Worm (Caenorhabditis elegans) whole organism, young adult: Measurements from ENCODE around the gene klp-17.

Source experiments
- C06A6.2 ChIP-seq: fragments of 200-800 bp; sonication (Bioruptor generic); conservative IDR thresholded peaks from 2 replicates; pipeline ENCODE4 v1.3.6; 2022; ENCODE audit warnings: missing genetic modification characterization, missing compliant biosample characterization
- C17E4.6 ChIP-seq: fragments of 200-800 bp; sonication (Bioruptor generic); IDR thresholded peaks from 2 replicates; pipeline ENCODE4 v1.3.6; 2022; ENCODE audit warnings: missing genetic modification reagents, missing genetic modification characterization, missing compliant biosample characterization
- F22D6.2 ChIP-seq: sonication (generic microtip); optimal IDR thresholded peaks from 2 replicates; lab custom pipeline; 2016; ENCODE audit warnings: mild to moderate bottlenecking, missing genetic modification characterization, missing compliant biosample characterization
- F49E8.2 ChIP-seq: sonication (generic microtip); optimal IDR thresholded peaks from 3 replicates; lab custom pipeline; 2017; ENCODE audit warnings: missing genetic modification characterization, mild to moderate bottlenecking, missing compliant biosample characterization, antibody characterized with exemption, moderate library complexity; ENCODE audit not compliant: insufficient read depth
- F52B5.7 ChIP-seq: sonication (generic microtip); optimal IDR thresholded peaks from 2 replicates; lab custom pipeline; 2016; ENCODE audit warnings: mild to moderate bottlenecking, missing genetic modification characterization, missing compliant biosample characterization
- F55B11.4 ChIP-seq: sonication (generic microtip); optimal IDR thresholded peaks from 2 replicates; lab custom pipeline; 2016; ENCODE audit warnings: missing compliant biosample characterization, missing genetic modification characterization, borderline replicate concordance; ENCODE audit not compliant: insufficient read depth
- K11D2.4 ChIP-seq: fragments of 200-800 bp; sonication (Bioruptor generic); IDR thresholded peaks from 2 replicates; pipeline ENCODE4 v1.3.6; 2022; ENCODE audit warnings: missing genetic modification reagents, missing genetic modification characterization, missing compliant biosample characterization
- T07F8.4 ChIP-seq: sonication (generic microtip); optimal IDR thresholded peaks from 2 replicates; lab custom pipeline; 2016; ENCODE audit warnings: mild to moderate bottlenecking, missing genetic modification characterization, moderate library complexity, missing compliant biosample characterization
- T26A5.8 ChIP-seq: sonication (generic microtip); optimal IDR thresholded peaks from 2 replicates; lab custom pipeline; 2016; ENCODE audit warnings: missing genetic modification characterization, missing compliant biosample characterization
- Y53G8AR.9 ChIP-seq: fragments of 200-800 bp; sonication (Bioruptor generic); conservative IDR thresholded peaks from 2 replicates; pipeline ENCODE4 v1.3.6; 2022; ENCODE audit warnings: missing genetic modification reagents, missing genetic modification characterization, missing compliant biosample characterization
- Y56A3A.18 ChIP-seq: fragments of 200-800 bp; sonication (Bioruptor generic); IDR thresholded peaks from 2 replicates; pipeline ENCODE4 v1.3.6; 2022; ENCODE audit warnings: missing genetic modification reagents, missing genetic modification characterization, missing compliant biosample characterization
- Y67H2A.10 ChIP-seq: fragments of 200-800 bp; sonication (Bioruptor generic); conservative IDR thresholded peaks from 2 replicates; pipeline ENCODE4 v1.3.6; 2022; ENCODE audit warnings: missing genetic modification reagents, missing genetic modification characterization, missing compliant biosample characterization
- Y79H2A.3 ChIP-seq: fragments of 200-800 bp; sonication (Bioruptor generic); conservative IDR thresholded peaks from 2 replicates; pipeline ENCODE4 v1.3.6; 2022; ENCODE audit warnings: missing genetic modification reagents, missing genetic modification characterization, missing compliant biosample characterization
- akir-1 ChIP-seq: fragments of 200-800 bp; sonication (Bioruptor generic); optimal IDR thresholded peaks from 2 replicates; lab custom pipeline; 2018; ENCODE audit warnings: mild to moderate bottlenecking, missing genetic modification characterization, moderate library complexity, missing compliant biosample characterization
- ama-1 ChIP-seq, 3 experiments: fragments of 150-350 bp in 1 of 3; sonication (generic microtip) in 2 of 3; optimal IDR thresholded peaks; 2 replicates each; lab custom pipeline; 2014 to 2018; ENCODE audit warnings: missing biosample characterization in 2 of 3, missing genetic modification characterization in 2 of 3, missing genetic modification reagents in 2 of 3
- aptf-2 ChIP-seq: fragments of 200-800 bp; sonication (Bioruptor generic); conservative IDR thresholded peaks from 2 replicates; pipeline ENCODE4 v1.3.6; 2022; ENCODE audit warnings: missing genetic modification reagents, missing genetic modification characterization, missing compliant biosample characterization
- aptf-3 ChIP-seq: fragments of 200-800 bp; sonication (Bioruptor generic); IDR thresholded peaks from 2 replicates; pipeline ENCODE4 v1.3.6; 2022; ENCODE audit warnings: missing genetic modification characterization, missing compliant biosample characterization
- atf-7 ChIP-seq: sonication (generic microtip); optimal IDR thresholded peaks from 2 replicates; lab custom pipeline; 2017; ENCODE audit warnings: mild to moderate bottlenecking, missing genetic modification characterization, missing compliant biosample characterization
- attf-3 ChIP-seq: fragments of 200-800 bp; sonication (Bioruptor generic); conservative IDR thresholded peaks from 2 replicates; pipeline ENCODE4 v1.3.6; 2022; ENCODE audit warnings: missing genetic modification reagents, missing genetic modification characterization, missing compliant biosample characterization
- bed-1 ChIP-seq: fragments of 200-800 bp; sonication (Bioruptor generic); IDR thresholded peaks from 2 replicates; pipeline ENCODE4 v1.3.6; 2022; ENCODE audit warnings: missing genetic modification reagents, missing genetic modification characterization, missing compliant biosample characterization
- bed-2 ChIP-seq: fragments of 200-800 bp; sonication (Bioruptor generic); IDR thresholded peaks from 2 replicates; pipeline ENCODE4 v1.3.6; 2022; ENCODE audit warnings: missing genetic modification reagents, missing genetic modification characterization, missing compliant biosample characterization
- ceh-100 ChIP-seq: fragments of 200-800 bp; sonication (Bioruptor generic); IDR thresholded peaks from 2 replicates; pipeline ENCODE4 v1.3.6; 2022; ENCODE audit warnings: missing genetic modification reagents, missing genetic modification characterization, missing compliant biosample characterization
- ceh-79 ChIP-seq: sonication (generic microtip); optimal IDR thresholded peaks from 2 replicates; lab custom pipeline; 2017; ENCODE audit warnings: mild to moderate bottlenecking, missing genetic modification characterization, missing compliant biosample characterization
- dox-1 ChIP-seq: fragments of 200-800 bp; sonication (Bioruptor generic); IDR thresholded peaks from 2 replicates; pipeline ENCODE4 v1.3.6; 2022; ENCODE audit warnings: missing genetic modification reagents, missing genetic modification characterization, missing compliant biosample characterization
- egrh-3 ChIP-seq: fragments of 200-800 bp; sonication (Bioruptor generic); IDR thresholded peaks from 2 replicates; pipeline ENCODE4 v1.3.6; 2022; ENCODE audit warnings: missing genetic modification reagents, missing genetic modification characterization, missing compliant biosample characterization
- ekl-4 ChIP-seq: fragments of 200-800 bp; sonication (Bioruptor generic); IDR thresholded peaks from 2 replicates; pipeline ENCODE4 v1.3.6; 2022; ENCODE audit warnings: missing genetic modification reagents, missing genetic modification characterization, missing compliant biosample characterization
- ets-4 ChIP-seq: fragments of 200-800 bp; sonication (Bioruptor generic); optimal IDR thresholded peaks from 2 replicates; lab custom pipeline; 2018; ENCODE audit warnings: mild to moderate bottlenecking, missing genetic modification characterization, missing compliant biosample characterization
- gei-17 ChIP-seq: fragments of 200-800 bp; sonication (Bioruptor generic); optimal IDR thresholded peaks from 2 replicates; lab custom pipeline; 2018; ENCODE audit warnings: mild to moderate bottlenecking, missing genetic modification characterization, missing compliant biosample characterization
- hsf-1 ChIP-seq: fragments of 200-800 bp; sonication (Bioruptor generic); IDR thresholded peaks from 2 replicates; pipeline ENCODE4 v1.3.6; 2022; ENCODE audit warnings: missing genetic modification reagents, missing genetic modification characterization, missing compliant biosample characterization
- let-526 ChIP-seq: fragments of 200-800 bp; sonication (Bioruptor generic); IDR thresholded peaks from 2 replicates; pipeline ENCODE4 v1.3.6; 2022; ENCODE audit warnings: missing genetic modification reagents, missing genetic modification characterization, missing compliant biosample characterization
- let-607 ChIP-seq, 2 experiments: fragments of 200-800 bp in 1 of 2; sonication (Bioruptor generic) in 1 of 2; sonication (generic microtip) in 1 of 2; optimal IDR thresholded peaks; 2 replicates each; lab custom pipeline; 2016 to 2018; ENCODE audit warnings: mild to moderate bottlenecking in 2 of 2, missing compliant biosample characterization in 2 of 2, missing genetic modification characterization in 2 of 2, moderate library complexity in 2 of 2, missing genotype in 1 of 2
- lin-35 ChIP-seq, 3 experiments: fragments of 150-350 bp in 2 of 3; sonication (generic microtip) in 1 of 3; optimal IDR thresholded peaks; 2 replicates each; lab custom pipeline; 2014 to 2018; ENCODE audit warnings: missing biosample characterization in 3 of 3, missing genetic modification characterization in 3 of 3, missing genetic modification reagents in 3 of 3
- lin-40 ChIP-seq: sonication (generic microtip); optimal IDR thresholded peaks from 2 replicates; lab custom pipeline; 2016; ENCODE audit warnings: missing genetic modification characterization, mild to moderate bottlenecking, missing compliant biosample characterization, missing genotype, missing genetic modification reagents
- lsy-27 ChIP-seq: sonication (generic microtip); optimal IDR thresholded peaks from 2 replicates; lab custom pipeline; 2017; ENCODE audit warnings: missing genetic modification characterization, mild to moderate bottlenecking, missing compliant biosample characterization, antibody characterized with exemption, missing genotype, borderline replicate concordance; ENCODE audit not compliant: insufficient read depth
- mcd-1 ChIP-seq: fragments of 200-800 bp; sonication (Bioruptor generic); IDR thresholded peaks from 2 replicates; pipeline ENCODE4 v1.3.6; 2022; ENCODE audit warnings: missing genetic modification reagents, missing genetic modification characterization, missing compliant biosample characterization
- mes-4 ChIP-seq: sonication (generic microtip); optimal IDR thresholded peaks from 2 replicates; lab custom pipeline; 2016; ENCODE audit warnings: missing genotype, missing genetic modification characterization, missing compliant biosample characterization
- nhr-179 ChIP-seq: sonication (generic microtip); optimal IDR thresholded peaks from 2 replicates; lab custom pipeline; 2016; ENCODE audit warnings: mild to moderate bottlenecking, missing genetic modification characterization, missing compliant biosample characterization
- nhr-80 ChIP-seq: sonication (generic microtip); optimal IDR thresholded peaks from 2 replicates; lab custom pipeline; 2016; ENCODE audit warnings: missing genetic modification characterization, missing compliant biosample characterization
- pha-4 ChIP-seq: fragments of 150-350 bp; sonication (generic microtip); optimal IDR thresholded peaks from 2 replicates; lab custom pipeline; 2014; ENCODE audit warnings: missing biosample characterization, missing genetic modification reagents, missing genetic modification characterization
- sdz-38 ChIP-seq: sonication (generic microtip); optimal IDR thresholded peaks from 2 replicates; lab custom pipeline; 2016; ENCODE audit warnings: missing genotype, missing genetic modification characterization, missing compliant biosample characterization
- snpc-3.4 ChIP-seq: sonication (generic microtip); optimal IDR thresholded peaks from 2 replicates; lab custom pipeline; 2017; ENCODE audit warnings: missing genetic modification characterization, mild to moderate bottlenecking, missing compliant biosample characterization, antibody characterized with exemption, moderate library complexity, missing genotype, missing genetic modification reagents
- snpc-4 ChIP-seq, 5 experiments: fragments of 150-350 bp in 1 of 5; sonication (generic microtip) in 4 of 5; optimal IDR thresholded peaks; 2 replicates each; lab custom pipeline; 2014 to 2018; ENCODE audit warnings: missing genetic modification characterization in 5 of 5, missing biosample characterization in 3 of 5, antibody characterized with exemption in 2 of 5, mild to moderate bottlenecking in 2 of 5, missing compliant biosample characterization in 2 of 5, missing genotype in 2 of 5, moderate library complexity in 2 of 5, missing genetic modification reagents in 1 of 5
- unc-130 ChIP-seq: sonication (generic microtip); optimal IDR thresholded peaks from 2 replicates; lab custom pipeline; 2016; ENCODE audit warnings: missing genetic modification reagents, missing genetic modification characterization, missing compliant biosample characterization
- unc-62 ChIP-seq: fragments of 150-350 bp; optimal IDR thresholded peaks from 2 replicates; lab custom pipeline; 2014; ENCODE audit warnings: missing biosample characterization, missing genetic modification reagents, missing genetic modification characterization

Gene klp-17

ce11 chrII:11431584-11431983 is 35.9 kb downstream of the klp-17 start, which contains the start of gene C05D12.4:
Gene C05D12.4, plus strand, starts transcription at chrII:11431884.
- TF ChIP-seq unc-130 (GFP tag; lab: Kevin White, UChicago) (no peak), nhr-80 (tag; lab: Kevin White, UChicago) (no peak), pha-4 (tag; lab: Kevin White, UChicago) (no peak), Y56A3A.18 (GFP tag; lab: Robert Waterston, UW) (no peak), Y79H2A.3 (no peak), F49E8.2 (tag; lab: Kevin White, UChicago) (no peak), T26A5.8 (tag; lab: Kevin White, UChicago) (no peak), aptf-2 (GFP tag; lab: Robert Waterston, UW) (no peak), snpc-4 (GFP tag; optimal IDR thresholded peaks at IDR 0.05; lab: Kevin White, UChicago) (no peak), snpc-4 (tag; optimal IDR thresholded peaks at IDR 0.05; lab: Kevin White, UChicago) (no peak), akir-1 (GFP tag; lab: Kevin White, UChicago) (no peak), ekl-4 (GFP tag; lab: Robert Waterston, UW) (no peak), lin-35 (GFP tag; optimal IDR thresholded peaks at IDR 0.05; lab: Kevin White, UChicago) (no peak), aptf-3 (GFP tag; lab: Robert Waterston, UW) (no peak), Y53G8AR.9 (GFP tag; lab: Robert Waterston, UW) (no peak), hsf-1 (GFP tag; lab: Robert Waterston, UW) (no peak), bed-2 (GFP tag; lab: Robert Waterston, UW) (no peak), F22D6.2 (tag; lab: Kevin White, UChicago) (no peak), unc-62 (GFP tag; lab: Kevin White, UChicago) (no peak), Y67H2A.10 (no peak), ama-1 (optimal IDR thresholded peaks at IDR 0.05; lab: Kevin White, UChicago) (no peak), ama-1 (GFP tag; optimal IDR thresholded peaks at IDR 0.05; lab: Kevin White, UChicago) (no peak)

ce11 chrII:11428599-11428998 is 38.8 kb downstream of the klp-17 start:
- TF ChIP-seq nhr-80 (tag; lab: Kevin White, UChicago): peak; percentile 48
- TF ChIP-seq egrh-3: no peak

- TF ChIP-seq mcd-1 (GFP tag; lab: Robert Waterston, UW) (no peak), T07F8.4 (no peak), ceh-79 (tag; lab: Kevin White, UChicago) (no peak), sdz-38 (tag; lab: Kevin White, UChicago) (no peak), gei-17 (no peak), attf-3 (GFP tag; lab: Robert Waterston, UW) (no peak), nhr-179 (tag; lab: Kevin White, UChicago) (no peak), K11D2.4 (no peak), C06A6.2 (GFP tag; lab: Robert Waterston, UW) (no peak), dox-1 (GFP tag; lab: Robert Waterston, UW) (0 out of 2 replicates have a peak, but pooled peaks have one; percentile 41), atf-7 (tag; lab: Kevin White, UChicago) (peak; percentile 27), aptf-3 (GFP tag; lab: Robert Waterston, UW) (no peak), let-607 (tag; optimal IDR thresholded peaks at IDR 0.05; lab: Kevin White, UChicago) (peak in 1 of 2 experiments; percentile 15), lin-40 (no peak), ceh-100 (GFP tag; lab: Robert Waterston, UW) (no peak), nhr-80 (tag; lab: Kevin White, UChicago) (peak; percentile 91), bed-1 (GFP tag; lab: Robert Waterston, UW) (no peak), snpc-3.4 (tag; lab: Kevin White, UChicago) (no peak), unc-62 (GFP tag; lab: Kevin White, UChicago) (no peak), F55B11.4 (no peak), C17E4.6 (no peak), lsy-27 (tag; lab: Kevin White, UChicago) (no peak), let-526 (GFP tag; lab: Robert Waterston, UW) (no peak), F22D6.2 (tag; lab: Kevin White, UChicago) (no peak), T26A5.8 (tag; lab: Kevin White, UChicago) (no peak), ets-4 (GFP tag; lab: Kevin White, UChicago) (peak; percentile 47), mes-4 (no peak), F52B5.7 (no peak)
These were observed 40.1 kb downstream of the klp-17 start for ce11 chrII:11427322-11427721.
